Worm (Caenorhabditis elegans): Measurements from ENCODE around the gene sri-19.
"Not testable (repeated sequence)": the region's sequence is repeated elsewhere in the genome, so short reads cannot be mapped to it uniquely, and the experiment has no call there.

The sri-19 gene

DNA sequence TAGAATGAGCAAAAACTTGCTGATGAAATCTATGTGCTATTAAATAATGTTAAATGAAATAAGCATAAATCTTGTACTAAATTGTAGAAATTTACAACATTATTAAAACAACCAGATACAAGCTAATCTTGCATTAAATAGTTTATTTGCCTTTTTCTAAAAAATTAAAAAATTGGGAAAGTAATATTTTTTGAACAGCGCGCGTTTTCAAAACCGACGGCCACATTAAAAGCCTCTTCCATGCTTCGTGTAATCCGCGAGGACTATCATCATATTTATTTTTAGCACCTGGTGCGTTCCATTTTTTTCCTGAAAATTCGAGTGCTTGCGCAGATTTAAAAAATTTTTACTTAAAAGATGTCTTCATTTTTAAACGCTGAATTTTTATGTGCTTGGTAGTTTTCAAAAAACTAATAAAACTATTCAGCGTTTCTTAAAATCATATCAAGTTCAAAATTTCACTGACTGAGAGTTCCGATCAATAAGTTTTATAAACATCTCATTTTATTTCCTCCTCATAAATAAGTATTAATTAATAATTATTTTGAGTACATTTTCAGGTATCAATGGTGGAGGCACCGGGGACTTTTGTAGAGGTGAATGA is 29.3 kb downstream of the sri-19 start, which contains the start of gene Y43E12A.3:
Y43E12A.3 (plus strand) TSS at position 554 of the 604 bp plus-strand sequence.
- not testable (repeated sequence) for TF ChIP-seq ceh-2, hlh-8, ttx-3 (tag; optimal IDR thresholded peaks at IDR 0.05)

DNA sequence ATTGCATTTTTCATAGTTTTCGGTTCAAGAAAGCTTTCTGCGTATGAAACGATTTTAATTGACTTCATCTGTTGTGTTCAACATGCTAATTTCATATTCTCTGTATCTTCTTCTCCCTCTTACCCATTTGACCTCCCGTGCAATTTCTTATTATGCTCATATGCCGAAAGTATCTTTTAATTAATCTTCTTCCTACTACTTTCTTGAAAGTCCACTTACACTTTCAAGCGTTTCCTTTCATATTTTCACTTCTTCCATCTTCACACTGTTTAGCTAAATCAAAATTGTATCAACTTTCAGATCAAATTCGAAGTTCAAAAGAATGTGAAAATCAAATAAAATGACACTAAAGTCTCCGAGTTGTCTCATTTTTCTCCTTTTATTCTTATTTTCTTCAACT is 32.5 kb downstream of the sri-19 start, which contains the start of gene F13H10.5:
F13H10.5 (plus strand) TSS at position 301 of the 400 bp plus-strand sequence.
- TF ChIP-seq ttx-3 (tag; optimal IDR thresholded peaks at IDR 0.05) (no peak), pag-3 (tag; optimal IDR thresholded peaks at IDR 0.05; ENCODE audit: borderline replicate concordance) (no peak), fkh-6 (tag; optimal IDR thresholded peaks at IDR 0.05) (no peak), eyg-1 (tag; optimal IDR thresholded peaks at IDR 0.05) (no peak), syd-9 (tag; optimal IDR thresholded peaks at IDR 0.05) (no peak), madf-2 (tag; optimal IDR thresholded peaks at IDR 0.05) (no peak), ref-2 (tag; optimal IDR thresholded peaks at IDR 0.05) (no peak)

DNA sequence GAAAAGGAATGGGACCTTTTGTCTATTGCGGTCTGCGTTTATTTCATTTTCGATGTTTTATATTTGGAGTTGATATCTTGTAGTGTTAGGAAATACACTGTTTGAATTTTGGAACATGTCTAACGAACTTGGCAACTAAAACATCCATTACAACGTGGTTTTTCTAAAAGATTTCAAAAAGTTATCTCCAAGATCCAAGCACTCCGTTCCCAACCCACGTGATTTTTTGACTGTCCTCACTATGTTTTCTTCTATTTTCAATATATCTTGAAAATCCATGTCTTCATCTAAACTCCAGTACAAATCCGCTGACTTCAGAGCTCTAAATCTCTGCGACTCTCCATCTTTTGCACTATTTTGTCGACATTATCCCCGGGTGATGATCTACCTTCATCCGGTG is 43.4 kb downstream of the sri-19 start, which contains the start of gene F13H10.9:
F13H10.9 (plus strand) TSS at position 301 of the 400 bp plus-strand sequence.
- no peak for TF ChIP-seq ceh-9 (tag; optimal IDR thresholded peaks at IDR 0.05)
- TF ChIP-seq ceh-2 (tag; optimal IDR thresholded peaks at IDR 0.05): no peak
- no peak for TF ChIP-seq hlh-8 (tag; optimal IDR thresholded peaks at IDR 0.05)
- no peak for TF ChIP-seq lin-11 (tag; optimal IDR thresholded peaks at IDR 0.05)
- no peak for TF ChIP-seq ceh-22 (tag; optimal IDR thresholded peaks at IDR 0.05)
- TF ChIP-seq fax-1 (tag; optimal IDR thresholded peaks at IDR 0.05): no peak
- TF ChIP-seq tbx-2 (tag; optimal IDR thresholded peaks at IDR 0.05): no peak
- no peak for TF ChIP-seq odd-2 (tag; optimal IDR thresholded peaks at IDR 0.05)

DNA sequence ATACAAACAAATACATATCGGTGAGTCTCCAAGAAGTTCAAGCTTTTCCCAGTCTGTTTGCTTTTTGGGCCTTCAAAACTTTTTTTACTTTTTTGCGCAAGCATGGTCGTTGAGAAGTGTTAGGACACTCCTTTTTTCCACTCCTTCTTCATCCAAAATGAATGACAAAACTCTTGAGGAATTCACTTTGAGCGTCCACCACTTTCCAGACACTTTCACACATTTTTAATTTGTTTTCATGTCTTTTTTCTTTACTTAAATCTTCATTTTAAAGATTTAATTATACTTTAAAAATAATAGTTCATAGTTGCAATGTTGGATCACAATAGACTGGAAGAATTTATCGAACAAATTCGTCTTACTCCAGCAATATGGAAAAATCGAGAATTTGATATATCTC is 46.1 kb downstream of the sri-19 start, which contains the start of gene F13H10.1:
F13H10.1 (plus strand) TSS at position 301 of the 400 bp plus-strand sequence.
- TF ChIP-seq ref-2 (tag; optimal IDR thresholded peaks at IDR 0.05) (no peak), ceh-45 (GFP tag; IDR thresholded peaks at IDR 0.05) (no peak), tbx-2 (tag; optimal IDR thresholded peaks at IDR 0.05) (no peak), ama-1 (optimal IDR thresholded peaks at IDR 0.05) (no peak), unc-86 (tag; optimal IDR thresholded peaks at IDR 0.05) (no peak)

DNA sequence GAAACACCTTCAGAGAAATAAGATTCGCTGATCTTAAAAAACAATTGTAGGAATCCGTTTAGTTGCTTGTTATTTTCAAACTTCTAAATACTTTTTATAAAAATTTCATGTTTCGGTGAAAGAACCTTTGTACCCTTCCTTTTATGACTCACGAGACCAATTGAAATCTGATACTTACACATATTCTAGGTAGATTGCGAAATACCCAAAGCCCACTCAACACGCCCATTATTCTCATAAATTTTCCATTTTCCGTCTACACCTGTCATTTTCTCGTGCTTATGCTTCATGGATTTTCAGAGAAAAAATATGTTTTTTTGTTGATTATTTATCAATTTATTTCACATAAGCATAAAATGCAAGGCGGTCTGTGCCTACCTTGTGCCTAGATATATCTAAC is 48.2 kb downstream of the sri-19 start:
- TF ChIP-seq che-1 (tag; optimal IDR thresholded peaks at IDR 0.05) (no peak), ceh-34 (tag; optimal IDR thresholded peaks at IDR 0.05) (peak; percentile 69), ceh-18 (tag; optimal IDR thresholded peaks at IDR 0.05) (no peak)

DNA sequence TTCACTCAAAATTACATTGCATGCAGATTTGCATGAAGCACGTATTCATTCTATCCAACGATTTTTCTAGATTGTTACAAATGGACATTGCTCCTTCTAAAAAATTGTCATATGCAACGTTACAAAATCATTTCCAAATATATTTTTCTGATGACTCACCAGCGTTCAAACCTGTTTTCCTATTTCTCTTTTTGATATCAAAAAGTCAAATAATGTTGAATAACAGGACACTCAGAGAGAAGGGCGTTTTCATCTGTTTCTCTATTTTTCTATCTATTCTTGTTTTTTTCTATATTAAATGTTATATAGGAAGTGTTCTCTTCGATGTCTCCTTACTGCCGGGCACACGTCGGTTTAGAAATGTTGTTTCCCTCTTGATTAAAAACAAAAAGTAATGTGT is 48.7 kb downstream of the sri-19 start:
- no peak for TF ChIP-seq nhr-232 (tag; optimal IDR thresholded peaks at IDR 0.05)
- no peak for TF ChIP-seq C08G9.2 (tag; optimal IDR thresholded peaks at IDR 0.05)
- TF ChIP-seq nfya-1 (tag; optimal IDR thresholded peaks at IDR 0.05): no peak
- TF ChIP-seq ceh-14 (tag; optimal IDR thresholded peaks at IDR 0.05): no peak
- TF ChIP-seq ceh-34 (tag; optimal IDR thresholded peaks at IDR 0.05): no peak

DNA sequence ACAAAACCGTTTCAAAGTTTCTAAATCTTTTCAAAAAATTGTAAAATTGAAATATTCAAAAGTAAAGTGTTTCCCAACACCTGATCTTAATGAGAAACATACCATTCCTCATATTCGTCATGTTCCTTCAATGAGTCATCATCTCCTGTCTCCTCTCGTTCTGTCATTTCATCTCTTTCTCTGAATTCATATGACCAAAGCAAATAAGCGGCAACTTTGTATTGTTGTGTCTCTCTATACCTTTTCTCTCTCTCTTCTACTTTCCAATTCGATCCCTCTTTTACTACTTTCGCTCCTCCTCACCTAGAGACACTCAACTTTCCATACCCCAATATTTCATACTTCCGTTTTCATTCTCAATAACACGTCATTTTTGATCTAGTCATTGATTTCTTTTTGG is 50.1 kb downstream of the sri-19 start:
- TF ChIP-seq sox-2 (GFP tag; IDR thresholded peaks at IDR 0.05) (no peak), hlh-30 (tag; optimal IDR thresholded peaks at IDR 0.05; ENCODE audit: insufficient read depth) (peak; percentile 20)

DNA sequence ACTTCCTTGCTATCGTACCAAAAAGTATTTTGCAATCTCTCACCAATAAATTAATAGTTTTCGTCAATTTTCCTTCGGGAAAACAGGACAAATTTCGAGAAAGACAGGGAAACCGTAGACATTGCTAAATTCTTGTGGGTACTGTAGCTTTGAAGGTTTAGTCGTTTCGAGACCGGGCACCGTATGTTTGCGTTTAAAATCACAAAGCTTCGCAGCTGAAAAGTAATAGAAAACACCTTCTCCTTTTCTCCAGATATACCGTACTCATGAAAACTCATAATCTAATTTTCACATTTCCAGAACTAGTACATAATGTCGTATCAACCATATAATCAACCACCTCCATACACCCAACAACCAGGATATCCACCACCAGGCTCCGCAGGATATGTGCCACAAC is 50.8 kb downstream of the sri-19 start, which contains the start of gene F13H10.6:
F13H10.6 (plus strand) TSS at position 301 of the 400 bp plus-strand sequence.
- TF ChIP-seq pag-3 (tag; optimal IDR thresholded peaks at IDR 0.05; ENCODE audit: borderline replicate concordance): no peak
